Fruit fly (Drosophila melanogaster) whole organism, pupa: ENCODE data around the gene CrebA.

ENCODE experiments used
- CG10348 ChIP-seq: fragments of 200-800 bp; sonication (Bioruptor generic); IDR thresholded peaks from 2 replicates; pipeline ENCODE4 v1.3.6; 2022; ENCODE audit warnings: missing biosample characterization, missing genetic modification characterization
- CG13204 ChIP-seq: fragments of 200-800 bp; sonication (Bioruptor generic); optimal IDR thresholded peaks from 2 replicates; lab custom pipeline; 2018; ENCODE audit warnings: missing biosample characterization, mild to moderate bottlenecking, missing genetic modification characterization, moderate library complexity
- CG15710 ChIP-seq: fragments of 200-800 bp; sonication (Bioruptor generic); optimal IDR thresholded peaks from 2 replicates; lab custom pipeline; 2018; ENCODE audit warnings: missing biosample characterization, mild to moderate bottlenecking, missing genetic modification characterization, moderate library complexity
- CG17806 ChIP-seq: fragments of 200-800 bp; sonication (Bioruptor generic); optimal IDR thresholded peaks from 2 replicates; lab custom pipeline; 2018; ENCODE audit warnings: missing biosample characterization, mild to moderate bottlenecking, missing genetic modification characterization, moderate library complexity
- CG32121 ChIP-seq: fragments of 200-800 bp; sonication (Bioruptor generic); IDR thresholded peaks from 2 replicates; pipeline ENCODE4 v1.3.6; 2022; ENCODE audit warnings: missing biosample characterization, missing genetic modification characterization
- CG34367 ChIP-seq: fragments of 200-800 bp; sonication (Bioruptor generic); optimal IDR thresholded peaks from 2 replicates; lab custom pipeline; 2018; ENCODE audit warnings: missing biosample characterization, mild to moderate bottlenecking, missing genetic modification characterization
- CG4496 ChIP-seq: fragments of 200-800 bp; sonication (Bioruptor generic); IDR thresholded peaks from 3 replicates; pipeline ENCODE4 v1.3.6; 2022; ENCODE audit warnings: missing biosample characterization, missing genetic modification characterization
- CG8301 ChIP-seq: fragments of 200-800 bp; sonication (Bioruptor generic); optimal IDR thresholded peaks from 2 replicates; lab custom pipeline; 2018; ENCODE audit warnings: missing biosample characterization, mild to moderate bottlenecking, missing genetic modification characterization
- CG9948 ChIP-seq: fragments of 200-800 bp; sonication (Bioruptor generic); optimal IDR thresholded peaks from 2 replicates; lab custom pipeline; 2018; ENCODE audit warnings: missing biosample characterization, mild to moderate bottlenecking, missing genetic modification characterization, moderate library complexity
- Ets98B ChIP-seq: fragments of 200-800 bp; sonication (Bioruptor generic); IDR thresholded peaks from 2 replicates; pipeline ENCODE4 v1.3.6; 2022; ENCODE audit warnings: missing biosample characterization, missing genetic modification characterization
- Pif1A ChIP-seq: fragments of 200-800 bp; sonication (Bioruptor generic); optimal IDR thresholded peaks from 3 replicates; lab custom pipeline; 2016; ENCODE audit warnings: missing biosample characterization, missing genetic modification characterization
- Pif1B ChIP-seq: fragments of 200-800 bp; sonication (Bioruptor generic); optimal IDR thresholded peaks from 3 replicates; lab custom pipeline; 2016; ENCODE audit warnings: missing biosample characterization, missing genetic modification characterization
- Snoo ChIP-seq: fragments of 200-800 bp; sonication (Bioruptor generic); optimal IDR thresholded peaks from 3 replicates; lab custom pipeline; 2017; ENCODE audit warnings: missing biosample characterization, mild to moderate bottlenecking, missing genetic modification characterization, inconsistent platforms

DNA sequence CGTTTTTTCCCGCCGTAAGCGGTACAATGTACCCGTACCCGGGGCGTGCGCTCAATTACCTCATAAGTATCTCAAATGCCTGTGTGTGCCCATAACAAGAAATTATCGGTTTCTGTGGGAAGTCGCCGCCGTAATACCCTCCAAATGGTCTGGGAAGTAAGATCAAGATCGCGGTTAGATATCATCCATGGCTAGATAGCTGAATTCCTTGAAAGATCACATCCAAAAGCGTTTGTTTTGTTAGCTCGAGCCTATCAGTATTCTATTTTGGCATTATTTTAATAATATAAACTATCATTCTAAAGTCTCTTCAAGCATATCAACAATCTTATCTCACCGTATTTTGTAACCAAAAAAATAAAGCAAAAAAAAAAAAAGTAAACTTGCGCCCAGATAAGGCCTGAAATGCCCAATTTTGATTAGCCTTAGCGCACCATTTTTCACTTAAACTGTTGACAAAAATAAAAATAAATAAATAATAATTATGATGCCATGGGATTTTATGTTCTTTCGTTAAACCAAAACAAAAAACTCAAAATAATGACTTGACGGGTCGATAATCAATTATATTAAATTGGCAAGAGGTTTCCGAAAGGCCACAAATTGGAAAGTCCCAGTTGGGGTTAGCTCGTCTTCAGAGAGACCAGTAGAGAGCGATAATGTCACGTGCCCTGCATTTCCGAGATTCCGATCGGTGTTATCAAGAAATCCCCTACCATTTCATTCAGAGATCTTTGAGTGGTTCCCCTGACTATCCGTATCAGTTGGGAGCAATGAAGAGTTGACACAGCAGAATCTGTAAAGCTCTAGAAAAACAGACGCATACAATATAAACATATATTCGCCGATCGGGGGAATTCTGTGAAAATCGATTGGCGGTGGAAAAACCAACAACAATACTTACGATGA, 3.6 kb downstream of the CrebA start:
- TF ChIP-seq CG17806 (tag; lab: Kevin White, UChicago) (no peak), CG34367 (tag; lab: Kevin White, UChicago) (no peak), CG9948 (tag; lab: Kevin White, UChicago) (no peak), CG4496 (GFP tag; lab: Robert Waterston, UW) (no peak), Pif1B (GFP tag; lab: Kevin White, UChicago) (no peak), CG8301 (tag; lab: Kevin White, UChicago) (no peak), Pif1A (GFP tag; lab: Kevin White, UChicago) (no peak), CG32121 (GFP tag; lab: Robert Waterston, UW) (no peak), Snoo (tag; lab: Kevin White, UChicago) (no peak), CG13204 (no peak), CG15710 (tag; lab: Kevin White, UChicago) (no peak), Ets98B (GFP tag; lab: Robert Waterston, UW) (no peak), CG10348 (GFP tag; lab: Robert Waterston, UW) (no peak)
